Fruit fly (Drosophila melanogaster) whole organism, embryonic: ENCODE results near the gene CG18858.
"Not testable (repeated sequence)": the region's sequence is repeated elsewhere in the genome, so short reads cannot be mapped to it uniquely, and the experiment has no call there.

Experiments used
- Abd-B ChIP-seq: fragments of 200-800 bp; sonication (Bioruptor generic); optimal IDR thresholded peaks from 2 replicates; lab custom pipeline; 2018; ENCODE audit warnings: missing biosample characterization, mild to moderate bottlenecking, missing genetic modification characterization, moderate library complexity
- Antp ChIP-seq: fragments of 200-800 bp; sonication (Bioruptor generic); optimal IDR thresholded peaks from 3 replicates; lab custom pipeline; 2016; ENCODE audit warnings: missing biosample characterization, missing genetic modification characterization
- Atf3 ChIP-seq: fragments of 200-800 bp; sonication (Bioruptor generic); optimal IDR thresholded peaks from 3 replicates; lab custom pipeline; 2016; ENCODE audit warnings: missing biosample characterization, missing genetic modification characterization
- B-H2 ChIP-seq: fragments of 200-800 bp; sonication (Bioruptor generic); optimal IDR thresholded peaks from 2 replicates; lab custom pipeline; 2018; ENCODE audit warnings: missing biosample characterization, mild to moderate bottlenecking, missing genetic modification characterization
- Bgb ChIP-seq: fragments of 200-800 bp; sonication (Bioruptor generic); IDR thresholded peaks from 2 replicates; pipeline ENCODE4 v1.3.6; 2022; ENCODE audit warnings: missing biosample characterization, missing genetic modification characterization; ENCODE audit not compliant: partially characterized antibody
- CG12236 ChIP-seq: fragments of 200-800 bp; sonication (Bioruptor generic); optimal IDR thresholded peaks from 2 replicates; lab custom pipeline; 2016; ENCODE audit warnings: missing biosample characterization, missing genetic modification characterization
- CG12942 ChIP-seq: fragments of 200-800 bp; sonication (Bioruptor generic); optimal IDR thresholded peaks from 3 replicates; lab custom pipeline; 2016; ENCODE audit warnings: missing biosample characterization, missing genetic modification characterization
- CG13424 ChIP-seq: fragments of 200-800 bp; sonication (Bioruptor generic); optimal IDR thresholded peaks from 2 replicates; lab custom pipeline; 2019; ENCODE audit warnings: missing biosample characterization, mild to moderate bottlenecking, missing genetic modification characterization, moderate library complexity
- CG1647 ChIP-seq: fragments of 200-800 bp; sonication (Bioruptor generic); optimal IDR thresholded peaks from 3 replicates; lab custom pipeline; 2016; ENCODE audit warnings: missing biosample characterization, missing genetic modification characterization
- CG1792 ChIP-seq: fragments of 200-800 bp; sonication (Bioruptor generic); optimal IDR thresholded peaks from 2 replicates; lab custom pipeline; 2016; ENCODE audit warnings: missing biosample characterization, missing genetic modification characterization
- CG31224 ChIP-seq: fragments of 200-800 bp; sonication (Bioruptor generic); IDR thresholded peaks from 2 replicates; pipeline ENCODE4 v1.3.6; 2022; ENCODE audit warnings: missing biosample characterization, missing genetic modification characterization
- CG31388 ChIP-seq: fragments of 200-800 bp; sonication (Bioruptor generic); optimal IDR thresholded peaks from 2 replicates; lab custom pipeline; 2016; ENCODE audit warnings: missing biosample characterization, missing genetic modification characterization
- CG3995 ChIP-seq: fragments of 200-800 bp; sonication (Bioruptor generic); optimal IDR thresholded peaks from 3 replicates; lab custom pipeline; 2016; ENCODE audit warnings: missing biosample characterization, missing genetic modification characterization
- CG6689 ChIP-seq: fragments of 200-800 bp; sonication (Bioruptor generic); IDR thresholded peaks from 2 replicates; pipeline ENCODE4 v1.3.6; 2022; ENCODE audit warnings: missing biosample characterization, missing genetic modification characterization
- CG7372 ChIP-seq: fragments of 200-800 bp; sonication (Bioruptor generic); IDR thresholded peaks from 2 replicates; pipeline ENCODE4 v1.3.6; 2022; ENCODE audit warnings: missing biosample characterization, missing genetic modification characterization
- CG7963 ChIP-seq: fragments of 200-800 bp; sonication (Bioruptor generic); IDR thresholded peaks from 3 replicates; pipeline ENCODE4 v1.3.6; 2022; ENCODE audit warnings: missing biosample characterization, missing genetic modification characterization; ENCODE audit not compliant: partially characterized antibody
- CG7987 ChIP-seq: fragments of 200-800 bp; sonication (Bioruptor generic); optimal IDR thresholded peaks from 2 replicates; lab custom pipeline; 2018; ENCODE audit warnings: missing biosample characterization, mild to moderate bottlenecking, missing genetic modification characterization, moderate library complexity
- CoRest ChIP-seq: fragments of 200-800 bp; sonication (Bioruptor generic); optimal IDR thresholded peaks from 3 replicates; lab custom pipeline; 2018; ENCODE audit warnings: missing biosample characterization, mild to moderate bottlenecking, missing genetic modification characterization, moderate library complexity
- CrebB ChIP-seq: fragments of 200-800 bp; sonication (Bioruptor generic); optimal IDR thresholded peaks from 3 replicates; lab custom pipeline; 2018; ENCODE audit warnings: missing biosample characterization, mild to moderate bottlenecking, missing genetic modification characterization
- Ets65A ChIP-seq: fragments of 200-800 bp; sonication (Bioruptor generic); peaks from one replicate; lab custom pipeline; 2016; ENCODE audit warnings: missing biosample characterization, missing genetic modification characterization
- Hand ChIP-seq: fragments of 200-800 bp; sonication (Bioruptor generic); optimal IDR thresholded peaks from 2 replicates; lab custom pipeline; 2017; ENCODE audit warnings: mild to moderate bottlenecking, missing biosample characterization, missing genetic modification reagents, missing genetic modification characterization
- Hr3 ChIP-seq: fragments of 200-800 bp; sonication (Bioruptor generic); optimal IDR thresholded peaks from 3 replicates; lab custom pipeline; 2016; ENCODE audit warnings: missing biosample characterization, missing genetic modification characterization
- Hr78 ChIP-seq, 2 experiments: fragments of 200-800 bp in 1 of 2; fragments of >200 bp in 1 of 2; sonication (Bioruptor generic) in 1 of 2; optimal IDR thresholded peaks; 2 replicates each; lab custom pipeline; 2017 to 2019; ENCODE audit warnings: missing biosample characterization in 2 of 2, missing genetic modification characterization in 2 of 2, mild to moderate bottlenecking in 1 of 2, moderate library complexity in 1 of 2
- Nf-YA ChIP-seq: fragments of 200-800 bp; sonication (Bioruptor generic); IDR thresholded peaks from 2 replicates; pipeline ENCODE4 v1.3.6; 2022; ENCODE audit warnings: missing biosample characterization, missing genetic modification characterization
- Nf-YB ChIP-seq: fragments of 200-800 bp; sonication (Bioruptor generic); optimal IDR thresholded peaks from 3 replicates; lab custom pipeline; 2019; ENCODE audit warnings: missing biosample characterization, mild to moderate bottlenecking, missing genetic modification characterization, moderate library complexity
- Nf-YC ChIP-seq: fragments of 200-800 bp; optimal IDR thresholded peaks from 3 replicates; lab custom pipeline; 2019; ENCODE audit warnings: missing biosample characterization, mild to moderate bottlenecking, missing genetic modification characterization, moderate library complexity
- NfI ChIP-seq: fragments of 200-800 bp; sonication (Bioruptor generic); optimal IDR thresholded peaks from 3 replicates; lab custom pipeline; 2018; ENCODE audit warnings: missing biosample characterization, mild to moderate bottlenecking, missing genetic modification characterization, moderate library complexity
- PHDP ChIP-seq: fragments of 200-800 bp; sonication (Bioruptor generic); optimal IDR thresholded peaks from 3 replicates; lab custom pipeline; 2018; ENCODE audit warnings: missing biosample characterization, mild to moderate bottlenecking, missing genetic modification characterization, moderate library complexity
- Ssrp ChIP-seq: fragments of 200-800 bp; sonication (Bioruptor generic); optimal IDR thresholded peaks from 2 replicates; lab custom pipeline; 2018; ENCODE audit warnings: missing biosample characterization, mild to moderate bottlenecking, missing genetic modification characterization, moderate library complexity
- cg ChIP-seq: fragments of 200-800 bp; sonication (Bioruptor generic); optimal IDR thresholded peaks from 3 replicates; lab custom pipeline; 2019; ENCODE audit warnings: missing biosample characterization, mild to moderate bottlenecking, missing genetic modification characterization, moderate library complexity
- dmrt11E ChIP-seq: fragments of 200-800 bp; sonication (Bioruptor generic); optimal IDR thresholded peaks from 3 replicates; lab custom pipeline; 2018; ENCODE audit warnings: missing biosample characterization, mild to moderate bottlenecking, missing genetic modification characterization, moderate library complexity
- emc ChIP-seq: fragments of 200-800 bp; sonication (Bioruptor generic); optimal IDR thresholded peaks from 2 replicates; lab custom pipeline; 2016; ENCODE audit warnings: missing biosample characterization, missing genetic modification characterization
- exex ChIP-seq: fragments of 200-800 bp; sonication (Bioruptor generic); optimal IDR thresholded peaks from 4 replicates; lab custom pipeline; 2018; ENCODE audit warnings: missing biosample characterization, mild to moderate bottlenecking, missing genetic modification characterization, moderate library complexity
- gce ChIP-seq: fragments of 200-800 bp; sonication (Bioruptor generic); IDR thresholded peaks from 3 replicates; pipeline ENCODE4 v1.3.6; 2022; ENCODE audit warnings: missing biosample characterization, missing genetic modification characterization
- gcm ChIP-seq: fragments of 200-800 bp; sonication (Bioruptor generic); optimal IDR thresholded peaks from 2 replicates; lab custom pipeline; 2019; ENCODE audit warnings: missing biosample characterization, mild to moderate bottlenecking, missing genetic modification characterization, moderate library complexity
- h ChIP-seq: fragments of >200 bp; optimal IDR thresholded peaks from 2 replicates; lab custom pipeline; 2017
- insv ChIP-seq, 2 experiments: fragments of 200-800 bp; sonication (Bioruptor generic); optimal IDR thresholded peaks; 3 replicates each; lab custom pipeline; 2016 to 2018; ENCODE audit warnings: missing biosample characterization in 2 of 2, missing genetic modification characterization in 2 of 2
- jigr1 ChIP-seq: fragments of 200-800 bp; sonication (Bioruptor generic); IDR thresholded peaks from 3 replicates; pipeline ENCODE4 v1.3.6; 2022; ENCODE audit warnings: missing biosample characterization, missing genetic modification characterization
- kah ChIP-seq: fragments of 200-800 bp; sonication (Bioruptor generic); optimal IDR thresholded peaks from 2 replicates; lab custom pipeline; 2018; ENCODE audit warnings: missing biosample characterization, mild to moderate bottlenecking, missing genetic modification characterization
- lmd ChIP-seq: fragments of 200-800 bp; sonication (Bioruptor generic); IDR thresholded peaks from 2 replicates; pipeline ENCODE4 v1.3.6; 2022; ENCODE audit warnings: missing biosample characterization, missing genetic modification characterization
- pita ChIP-seq: fragments of 200-800 bp; sonication (Bioruptor generic); optimal IDR thresholded peaks from 2 replicates; lab custom pipeline; 2017; ENCODE audit warnings: missing biosample characterization, mild to moderate bottlenecking, missing genetic modification characterization
- pnt ChIP-seq: fragments of 200-800 bp; sonication (Bioruptor generic); optimal IDR thresholded peaks from 3 replicates; lab custom pipeline; 2016; ENCODE audit warnings: missing biosample characterization, missing genetic modification characterization
- rib ChIP-seq: fragments of 200-800 bp; sonication (Bioruptor generic); IDR thresholded peaks from 2 replicates; pipeline ENCODE4 v1.3.6; 2022; ENCODE audit warnings: missing biosample characterization, missing genetic modification characterization
- schlank ChIP-seq: fragments of 200-800 bp; sonication (Bioruptor generic); optimal IDR thresholded peaks from 2 replicates; lab custom pipeline; 2018; ENCODE audit warnings: missing biosample characterization, mild to moderate bottlenecking, missing genetic modification characterization
- sisA ChIP-seq: fragments of 200-800 bp; sonication (Bioruptor generic); IDR thresholded peaks from 2 replicates; pipeline ENCODE4 v1.3.6; 2022; ENCODE audit warnings: missing biosample characterization, missing genetic modification characterization
- tll ChIP-seq, 2 experiments: fragments of 200-800 bp in 1 of 2; fragments of >200 bp in 1 of 2; sonication (Bioruptor generic) in 1 of 2; optimal IDR thresholded peaks; 2 replicates each; lab custom pipeline; 2017 to 2019; ENCODE audit warnings: missing biosample characterization in 2 of 2, missing genetic modification characterization in 2 of 2, mild to moderate bottlenecking in 1 of 2, moderate library complexity in 1 of 2
- tup ChIP-seq: fragments of 200-800 bp; sonication (Bioruptor generic); optimal IDR thresholded peaks from 2 replicates; lab custom pipeline; 2016; ENCODE audit warnings: missing biosample characterization, mild to moderate bottlenecking, missing genetic modification characterization, moderate library complexity
- z ChIP-seq: fragments of 200-800 bp; sonication (Bioruptor generic); IDR thresholded peaks from 3 replicates; pipeline ENCODE4 v1.3.6; 2022; ENCODE audit warnings: missing biosample characterization, missing genetic modification characterization

CG18858 gene

dm6 chr2L:20458975-20459374 lies at the start of gene CG18858, which contains the start of gene Cdc23:
TSS of gene CG18858 (minus strand) at chr2L:20459075.
TSS of gene Cdc23 (plus strand) at chr2L:20459342.
- TF ChIP-seq dmrt11E (tag; lab: Kevin White, UChicago); insv (GFP tag; optimal IDR thresholded peaks at IDR 0.05; lab: Kevin White, UChicago); exex: not testable (repeated sequence)
- TF ChIP-seq, all 482 proteins: peak for 0; not testable (repeated sequence) for 482

- TF ChIP-seq Ssrp (tag; lab: Kevin White, UChicago) = peak; percentile 95
- no peak for TF ChIP-seq CrebB (tag; lab: Kevin White, UChicago)
- TF ChIP-seq Abd-B (GFP tag; lab: Kevin White, UChicago) = peak; percentile 74
- TF ChIP-seq CG31388 = no peak
- no peak for TF ChIP-seq schlank
- no peak for TF ChIP-seq CG7963
- no peak for TF ChIP-seq CG3995 (GFP tag; lab: Kevin White, UChicago)
- TF ChIP-seq Atf3 (GFP tag; lab: Kevin White, UChicago) = no peak
- TF ChIP-seq CG7372 (GFP tag; lab: Robert Waterston, UW) = no peak
- peak; percentile 71 for TF ChIP-seq kah (GFP tag; lab: Kevin White, UChicago)
- no peak for TF ChIP-seq tup (GFP tag; lab: Kevin White, UChicago)
- TF ChIP-seq CG13424 (tag; lab: Kevin White, UChicago) = peak; percentile 92
- TF ChIP-seq emc (GFP tag; lab: Kevin White, UChicago) = no peak
- peak; percentile 95 for TF ChIP-seq CoRest (tag; lab: Kevin White, UChicago)
- no peak for TF ChIP-seq Ets65A (GFP tag; lab: Kevin White, UChicago)
- no peak for TF ChIP-seq gce (GFP tag; lab: Robert Waterston, UW)
- no peak for TF ChIP-seq z (GFP tag; lab: Robert Waterston, UW)
- TF ChIP-seq CG12942 (GFP tag; lab: Kevin White, UChicago) = peak; percentile 37
- TF ChIP-seq cg (GFP tag; lab: Kevin White, UChicago) = no peak
- TF ChIP-seq pnt (GFP tag; lab: Kevin White, UChicago) = no peak
- peak; percentile 95 for TF ChIP-seq gcm (GFP tag; lab: Kevin White, UChicago)
- TF ChIP-seq tll (GFP tag; optimal IDR thresholded peaks at IDR 0.05; lab: Kevin White, UChicago) = no peak
- no peak for TF ChIP-seq rib (GFP tag; lab: Robert Waterston, UW)
- TF ChIP-seq NfI (GFP tag; lab: Kevin White, UChicago) = peak; percentile 40
- no peak for TF ChIP-seq Bgb (GFP tag; lab: Robert Waterston, UW)
- TF ChIP-seq h = no peak
- peak; percentile 83 for TF ChIP-seq Hr3 (GFP tag; lab: Kevin White, UChicago)
- TF ChIP-seq pita (GFP tag; lab: Kevin White, UChicago) = peak; percentile 65
- no peak for TF ChIP-seq CG12236 (GFP tag; lab: Kevin White, UChicago)
- TF ChIP-seq Hr78 (GFP tag; optimal IDR thresholded peaks at IDR 0.05; lab: Kevin White, UChicago) = peak in 1 of 2 experiments; percentile 86
- peak; percentile 60 for TF ChIP-seq Nf-YA
- no peak for TF ChIP-seq CG1792
- TF ChIP-seq sisA (GFP tag; lab: Robert Waterston, UW) = peak; percentile 60; the same call in 1 of the 2 replicates
- peak; percentile 84 for TF ChIP-seq lmd (GFP tag; lab: Robert Waterston, UW)
- TF ChIP-seq CG6689 (GFP tag; lab: Robert Waterston, UW) = peak; percentile 67
- no peak for TF ChIP-seq CG7987 (GFP tag; lab: Kevin White, UChicago)
- TF ChIP-seq CG31224 (GFP tag; lab: Robert Waterston, UW) = no peak
- TF ChIP-seq Antp = no peak
- TF ChIP-seq jigr1 = peak; percentile 28; the same call in 1 of the 3 replicates
- TF ChIP-seq Hand (GFP tag; lab: Kevin White, UChicago) = no peak
- TF ChIP-seq PHDP (tag; lab: Kevin White, UChicago) = peak; percentile 90
- no peak for TF ChIP-seq CG1647 (GFP tag; lab: Kevin White, UChicago)
- peak; percentile 72 for TF ChIP-seq Nf-YB
- peak; percentile 63 for TF ChIP-seq Nf-YC (tag; lab: Kevin White, UChicago)
- no peak for TF ChIP-seq B-H2 (GFP tag; lab: Kevin White, UChicago)
Measured at dm6 chr2L:20494423-20495052, 35.7 kb upstream of the CG18858 start, which contains the start of gene CG34007. TSS of gene CG34007 (plus strand) at chr2L:20495030.
